Worm (Caenorhabditis elegans) whole organism, mixed stage, embryonic: ENCODE results near the gene nhr-120.

ENCODE experiments used
- M03D4.4 ChIP-seq: sonication (generic microtip); optimal IDR thresholded peaks from 2 replicates; lab custom pipeline; 2017; ENCODE audit warnings: mild to moderate bottlenecking, missing genetic modification characterization, missing compliant biosample characterization
- bed-3 ChIP-seq: fragments of 200-800 bp; sonication (Bioruptor generic); optimal IDR thresholded peaks from 3 replicates; lab custom pipeline; 2018; ENCODE audit warnings: mild to moderate bottlenecking, missing genetic modification characterization, moderate library complexity, missing compliant biosample characterization
- blmp-1 ChIP-seq: fragments of 150-350 bp; optimal IDR thresholded peaks from 2 replicates; lab custom pipeline; 2014; ENCODE audit warnings: missing biosample characterization, missing genetic modification characterization
- ceh-39 ChIP-seq: fragments of 150-350 bp; optimal IDR thresholded peaks from 2 replicates; lab custom pipeline; 2014; ENCODE audit warnings: missing biosample characterization, missing genetic modification characterization
- ceh-43 ChIP-seq: fragments of 200-800 bp; sonication (Bioruptor generic); optimal IDR thresholded peaks from 2 replicates; lab custom pipeline; 2018; ENCODE audit warnings: mild to moderate bottlenecking, missing genetic modification characterization, moderate library complexity, missing compliant biosample characterization
- ceh-83 ChIP-seq: fragments of 200-800 bp; sonication (Bioruptor generic); optimal IDR thresholded peaks from 2 replicates; lab custom pipeline; 2018; ENCODE audit warnings: mild to moderate bottlenecking, missing genetic modification characterization, missing compliant biosample characterization
- ces-1 ChIP-seq: fragments of 150-350 bp; optimal IDR thresholded peaks from 2 replicates; lab custom pipeline; 2014; ENCODE audit warnings: missing biosample characterization, missing genetic modification reagents, missing genetic modification characterization
- drap-1 ChIP-seq: fragments of 200-800 bp; sonication (Bioruptor generic); optimal IDR thresholded peaks from 3 replicates; lab custom pipeline; 2018; ENCODE audit warnings: mild to moderate bottlenecking, missing genetic modification characterization, missing compliant biosample characterization
- elt-1 ChIP-seq: sonication (generic microtip); optimal IDR thresholded peaks from 2 replicates; lab custom pipeline; 2017; ENCODE audit warnings: missing genetic modification characterization, mild to moderate bottlenecking, missing compliant biosample characterization, antibody characterized with exemption, moderate library complexity, borderline replicate concordance; ENCODE audit not compliant: insufficient read depth
- elt-3 ChIP-seq: fragments of 150-350 bp; optimal IDR thresholded peaks from 2 replicates; lab custom pipeline; 2014; ENCODE audit warnings: missing biosample characterization, missing genetic modification characterization
- flh-1 ChIP-seq: fragments of 200-800 bp; sonication (Bioruptor generic); optimal IDR thresholded peaks from 2 replicates; lab custom pipeline; 2018; ENCODE audit warnings: mild to moderate bottlenecking, missing genetic modification characterization, moderate library complexity, missing compliant biosample characterization
- ham-2 ChIP-seq: fragments of 200-800 bp; sonication (Bioruptor generic); optimal IDR thresholded peaks from 2 replicates; lab custom pipeline; 2018; ENCODE audit warnings: mild to moderate bottlenecking, missing genetic modification characterization, missing compliant biosample characterization
- hlh-1 ChIP-seq: fragments of 150-350 bp; optimal IDR thresholded peaks from 2 replicates; lab custom pipeline; 2014; ENCODE audit warnings: missing biosample characterization, missing genetic modification reagents, missing genetic modification characterization
- lin-13 ChIP-seq: fragments of 150-350 bp; optimal IDR thresholded peaks from 2 replicates; lab custom pipeline; 2014; ENCODE audit warnings: missing biosample characterization, missing genetic modification characterization
- lin-32 ChIP-seq: fragments of 200-800 bp; sonication (Bioruptor generic); optimal IDR thresholded peaks from 2 replicates; lab custom pipeline; 2018; ENCODE audit warnings: mild to moderate bottlenecking, missing genetic modification characterization, missing compliant biosample characterization
- lsy-2 ChIP-seq: fragments of 150-350 bp; optimal IDR thresholded peaks from 2 replicates; lab custom pipeline; 2014; ENCODE audit warnings: missing biosample characterization, missing genetic modification characterization
- mab-5 ChIP-seq: fragments of 150-350 bp; optimal IDR thresholded peaks from 2 replicates; lab custom pipeline; 2014; ENCODE audit warnings: missing biosample characterization, missing genetic modification characterization
- mep-1 ChIP-seq: fragments of 150-350 bp; optimal IDR thresholded peaks from 2 replicates; lab custom pipeline; 2017; ENCODE audit warnings: missing biosample characterization, missing genetic modification reagents, missing genetic modification characterization, inconsistent platforms
- mls-2 ChIP-seq: sonication (generic microtip); optimal IDR thresholded peaks from 2 replicates; lab custom pipeline; 2016; ENCODE audit warnings: mild to moderate bottlenecking, missing genetic modification characterization, moderate library complexity, missing compliant biosample characterization
- nhr-12 ChIP-seq: fragments of 150-350 bp; optimal IDR thresholded peaks from 2 replicates; lab custom pipeline; 2014; ENCODE audit warnings: missing biosample characterization, missing genetic modification characterization
- nhr-237 ChIP-seq: fragments of 150-350 bp; optimal IDR thresholded peaks from 2 replicates; lab custom pipeline; 2014; ENCODE audit warnings: missing biosample characterization, missing genetic modification characterization
- nhr-28 ChIP-seq: fragments of 150-350 bp; optimal IDR thresholded peaks from 2 replicates; lab custom pipeline; 2014; ENCODE audit warnings: missing biosample characterization, missing genetic modification characterization
- nhr-76 ChIP-seq: sonication (generic microtip); optimal IDR thresholded peaks from 2 replicates; lab custom pipeline; 2017; ENCODE audit warnings: missing biosample characterization, missing genetic modification characterization
- pha-4 ChIP-seq: fragments of 150-350 bp; optimal IDR thresholded peaks from 2 replicates; lab custom pipeline; 2018; ENCODE audit warnings: missing biosample characterization, missing genetic modification reagents, missing genetic modification characterization
- snpc-4 ChIP-seq: fragments of 150-350 bp; optimal IDR thresholded peaks from 2 replicates; lab custom pipeline; 2014; ENCODE audit warnings: missing biosample characterization, missing genetic modification characterization
- tbx-8 ChIP-seq: fragments of 200-800 bp; sonication (Bioruptor generic); optimal IDR thresholded peaks from 2 replicates; lab custom pipeline; 2018; ENCODE audit warnings: mild to moderate bottlenecking, missing genetic modification characterization, moderate library complexity, missing compliant biosample characterization
- unc-120 ChIP-seq: sonication (generic microtip); optimal IDR thresholded peaks from 2 replicates; lab custom pipeline; 2017; ENCODE audit warnings: missing genetic modification characterization, missing compliant biosample characterization; ENCODE audit not compliant: poor library complexity, severe bottlenecking
- unc-39 ChIP-seq: fragments of 150-350 bp; optimal IDR thresholded peaks from 2 replicates; lab custom pipeline; 2014; ENCODE audit warnings: missing biosample characterization, missing genetic modification characterization
- unc-62 ChIP-seq: fragments of 150-350 bp; optimal IDR thresholded peaks from 2 replicates; lab custom pipeline; 2014; ENCODE audit warnings: missing biosample characterization, missing genetic modification reagents, missing genetic modification characterization
- ztf-11 ChIP-seq: fragments of 150-350 bp; optimal IDR thresholded peaks from 2 replicates; lab custom pipeline; 2014; ENCODE audit warnings: missing biosample characterization, missing genetic modification characterization

Gene nhr-120

ce11 chrX:6609251-6609650, 31.2 kb downstream of the nhr-120 start:
- TF ChIP-seq nhr-237 (tag; lab: Kevin White, UChicago) = no peak
- no peak for TF ChIP-seq ceh-83 (GFP tag; lab: Kevin White, UChicago)
- no peak for TF ChIP-seq hlh-1
- TF ChIP-seq unc-62 (GFP tag; lab: Kevin White, UChicago) = no peak
- TF ChIP-seq blmp-1 = no peak
- TF ChIP-seq bed-3 = no peak
- no peak for TF ChIP-seq drap-1 (GFP tag; lab: Kevin White, UChicago)
- TF ChIP-seq mab-5 (tag; lab: Kevin White, UChicago) = no peak
- TF ChIP-seq elt-1 (tag; lab: Kevin White, UChicago) = no peak
- TF ChIP-seq unc-120 (tag; lab: Kevin White, UChicago) = no peak
- TF ChIP-seq mls-2 (tag; lab: Kevin White, UChicago) = no peak
- TF ChIP-seq ceh-43 (GFP tag; lab: Kevin White, UChicago) = no peak
- no peak for TF ChIP-seq flh-1 (GFP tag; lab: Kevin White, UChicago)
- TF ChIP-seq ceh-39 (tag; lab: Kevin White, UChicago) = no peak
- TF ChIP-seq M03D4.4 (tag; lab: Kevin White, UChicago) = no peak
- no peak for TF ChIP-seq mep-1 (tag; lab: Kevin White, UChicago)
- no peak for TF ChIP-seq unc-39
- no peak for TF ChIP-seq ztf-11 (tag; lab: Kevin White, UChicago)

- no peak for TF ChIP-seq unc-120 (tag; lab: Kevin White, UChicago)
- no peak for TF ChIP-seq nhr-28 (tag; lab: Kevin White, UChicago)
- TF ChIP-seq flh-1 (GFP tag; lab: Kevin White, UChicago) = no peak
- TF ChIP-seq unc-39 = no peak
- no peak for TF ChIP-seq ceh-83 (GFP tag; lab: Kevin White, UChicago)
Observed at ce11 chrX:6607599-6607998, 32.8 kb downstream of the nhr-120 start.

ce11 chrX:6606991-6607390, 33.4 kb downstream of the nhr-120 start, which contains the start of gene cpr-6:
TSS of gene cpr-6 (plus strand) at chrX:6607207.
- no peak for TF ChIP-seq snpc-4 (tag; lab: Kevin White, UChicago)
- no peak for TF ChIP-seq ham-2 (GFP tag; lab: Kevin White, UChicago)
- no peak for TF ChIP-seq unc-39
- TF ChIP-seq tbx-8 (GFP tag; lab: Kevin White, UChicago) = no peak
- TF ChIP-seq pha-4 (tag; lab: Kevin White, UChicago) = no peak
- TF ChIP-seq blmp-1 = no peak
- no peak for TF ChIP-seq ces-1
- no peak for TF ChIP-seq nhr-28 (tag; lab: Kevin White, UChicago)

ce11 chrX:6603098-6603497, 37.3 kb downstream of the nhr-120 start, which contains the start of gene F23G4.1:
TSS of gene F23G4.1 (minus strand) at chrX:6603198.
- TF ChIP-seq ham-2 (GFP tag; lab: Kevin White, UChicago) (no peak), mab-5 (tag; lab: Kevin White, UChicago) (no peak), lsy-2 (tag; lab: Kevin White, UChicago) (no peak), nhr-12 (tag; lab: Kevin White, UChicago) (no peak), blmp-1 (no peak), elt-3 (no peak)

ce11 chrX:6601967-6602366, 38.5 kb downstream of the nhr-120 start:
- no peak for TF ChIP-seq ham-2 (GFP tag; lab: Kevin White, UChicago)
- no peak for TF ChIP-seq unc-39
- TF ChIP-seq nhr-76 (tag; lab: Kevin White, UChicago) = no peak
- TF ChIP-seq pha-4 (tag; lab: Kevin White, UChicago) = no peak
- no peak for TF ChIP-seq nhr-28 (tag; lab: Kevin White, UChicago)
- TF ChIP-seq blmp-1 = no peak
- no peak for TF ChIP-seq elt-1 (tag; lab: Kevin White, UChicago)
- TF ChIP-seq hlh-1 = no peak

ce11 chrX:6598732-6599131, 41.7 kb downstream of the nhr-120 start, which contains the start of gene hic-1:
TSS of gene hic-1 (minus strand) at chrX:6598832.
- TF ChIP-seq mls-2 (tag; lab: Kevin White, UChicago) (no peak), ceh-43 (GFP tag; lab: Kevin White, UChicago) (no peak), lin-32 (GFP tag; lab: Kevin White, UChicago) (no peak), elt-1 (tag; lab: Kevin White, UChicago) (no peak), lin-13 (tag; lab: Kevin White, UChicago) (no peak), elt-3 (no peak), ces-1 (no peak), hlh-1 (no peak)
